Fruit fly (Drosophila melanogaster) whole organism, pupa: ENCODE data around the gene gdrd.

ENCODE experiments used
- CG10348 ChIP-seq: fragments of 200-800 bp; sonication (Bioruptor generic); IDR thresholded peaks from 2 replicates; pipeline ENCODE4 v1.3.6; 2022; ENCODE audit warnings: missing biosample characterization, missing genetic modification characterization
- CG12605 ChIP-seq: fragments of 200-800 bp; sonication (Bioruptor generic); IDR thresholded peaks from 2 replicates; pipeline ENCODE4 v1.3.6; 2022; ENCODE audit warnings: missing biosample characterization, missing genetic modification characterization
- CG13204 ChIP-seq: fragments of 200-800 bp; sonication (Bioruptor generic); optimal IDR thresholded peaks from 2 replicates; lab custom pipeline; 2018; ENCODE audit warnings: missing biosample characterization, mild to moderate bottlenecking, missing genetic modification characterization, moderate library complexity
- CG14655 ChIP-seq: fragments of 200-800 bp; sonication (Bioruptor generic); optimal IDR thresholded peaks from 3 replicates; lab custom pipeline; 2017; ENCODE audit warnings: mild to moderate bottlenecking, missing biosample characterization, missing genetic modification reagents, missing genetic modification characterization
- CG15710 ChIP-seq: fragments of 200-800 bp; sonication (Bioruptor generic); optimal IDR thresholded peaks from 2 replicates; lab custom pipeline; 2018; ENCODE audit warnings: missing biosample characterization, mild to moderate bottlenecking, missing genetic modification characterization, moderate library complexity
- CG17806 ChIP-seq: fragments of 200-800 bp; sonication (Bioruptor generic); optimal IDR thresholded peaks from 2 replicates; lab custom pipeline; 2018; ENCODE audit warnings: missing biosample characterization, mild to moderate bottlenecking, missing genetic modification characterization, moderate library complexity
- CG32121 ChIP-seq: fragments of 200-800 bp; sonication (Bioruptor generic); IDR thresholded peaks from 2 replicates; pipeline ENCODE4 v1.3.6; 2022; ENCODE audit warnings: missing biosample characterization, missing genetic modification characterization
- CG34367 ChIP-seq: fragments of 200-800 bp; sonication (Bioruptor generic); optimal IDR thresholded peaks from 2 replicates; lab custom pipeline; 2018; ENCODE audit warnings: missing biosample characterization, mild to moderate bottlenecking, missing genetic modification characterization
- CG4496 ChIP-seq: fragments of 200-800 bp; sonication (Bioruptor generic); IDR thresholded peaks from 3 replicates; pipeline ENCODE4 v1.3.6; 2022; ENCODE audit warnings: missing biosample characterization, missing genetic modification characterization
- CG8159 ChIP-seq: fragments of 200-800 bp; sonication (Bioruptor generic); optimal IDR thresholded peaks from 3 replicates; lab custom pipeline; 2018; ENCODE audit warnings: missing biosample characterization, mild to moderate bottlenecking, missing genetic modification characterization, moderate library complexity
- CG8301 ChIP-seq: fragments of 200-800 bp; sonication (Bioruptor generic); optimal IDR thresholded peaks from 2 replicates; lab custom pipeline; 2018; ENCODE audit warnings: missing biosample characterization, mild to moderate bottlenecking, missing genetic modification characterization
- CG9948 ChIP-seq: fragments of 200-800 bp; sonication (Bioruptor generic); optimal IDR thresholded peaks from 2 replicates; lab custom pipeline; 2018; ENCODE audit warnings: missing biosample characterization, mild to moderate bottlenecking, missing genetic modification characterization, moderate library complexity
- D1 ChIP-seq: fragments of 200-800 bp; sonication (Bioruptor generic); optimal IDR thresholded peaks from 2 replicates; lab custom pipeline; 2018; ENCODE audit warnings: missing biosample characterization, mild to moderate bottlenecking, missing genetic modification characterization, moderate library complexity
- EcR ChIP-seq: fragments of 200-800 bp; sonication (Bioruptor generic); optimal IDR thresholded peaks from 3 replicates; lab custom pipeline; 2019; ENCODE audit warnings: missing biosample characterization, missing genetic modification characterization, mild to moderate bottlenecking, moderate library complexity, missing genetic modification reagents
- Ets98B ChIP-seq: fragments of 200-800 bp; sonication (Bioruptor generic); IDR thresholded peaks from 2 replicates; pipeline ENCODE4 v1.3.6; 2022; ENCODE audit warnings: missing biosample characterization, missing genetic modification characterization
- Pif1A ChIP-seq: fragments of 200-800 bp; sonication (Bioruptor generic); optimal IDR thresholded peaks from 3 replicates; lab custom pipeline; 2016; ENCODE audit warnings: missing biosample characterization, missing genetic modification characterization
- Pif1B ChIP-seq: fragments of 200-800 bp; sonication (Bioruptor generic); optimal IDR thresholded peaks from 3 replicates; lab custom pipeline; 2016; ENCODE audit warnings: missing biosample characterization, missing genetic modification characterization
- Snoo ChIP-seq: fragments of 200-800 bp; sonication (Bioruptor generic); optimal IDR thresholded peaks from 3 replicates; lab custom pipeline; 2017; ENCODE audit warnings: missing biosample characterization, mild to moderate bottlenecking, missing genetic modification characterization, inconsistent platforms
- fd96Ca ChIP-seq: fragments of 200-800 bp; sonication (Bioruptor generic); IDR thresholded peaks from 3 replicates; pipeline ENCODE4 v1.3.6; 2022; ENCODE audit warnings: missing biosample characterization, missing genetic modification characterization
- gl ChIP-seq: fragments of 200-800 bp; sonication (Bioruptor generic); optimal IDR thresholded peaks from 2 replicates; lab custom pipeline; 2018; ENCODE audit warnings: missing biosample characterization, mild to moderate bottlenecking, missing genetic modification characterization
- rn ChIP-seq: fragments of 200-800 bp; sonication (Bioruptor generic); IDR thresholded peaks from 2 replicates; pipeline ENCODE4 v1.3.6; 2022; ENCODE audit warnings: missing biosample characterization, missing genetic modification characterization

gdrd gene

dm6 chr3L:14701578-14701977 lies 10.4 kb downstream of the gdrd start, which contains the start of gene CG17177:
TSS of gene CG17177 (minus strand) at chr3L:14701678.
- no peak for TF ChIP-seq EcR (GFP tag; lab: Kevin White, UChicago)
- TF ChIP-seq Ets98B = no peak
- TF ChIP-seq D1 (tag; lab: Kevin White, UChicago) = no peak

DNA sequence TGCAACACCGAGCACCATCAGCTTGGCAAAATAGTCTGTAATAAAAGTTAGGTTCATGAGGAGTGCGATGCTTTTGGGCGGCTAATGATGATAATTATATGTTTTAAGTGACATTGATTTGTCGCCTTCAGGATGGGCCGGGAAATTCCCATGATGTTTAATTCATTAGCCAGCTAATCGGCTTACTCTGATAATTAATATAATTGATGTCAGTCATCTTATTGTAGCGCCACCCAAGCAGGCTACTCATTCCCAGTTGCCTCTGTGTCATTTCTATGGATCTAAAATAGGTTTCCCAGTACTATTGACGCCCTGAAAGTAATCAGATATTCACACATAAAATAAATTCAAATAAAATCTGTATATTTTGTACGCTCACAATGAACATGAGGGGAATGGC lies 14.0 kb downstream of the gdrd start, which contains the start of gene CG13476:
Gene CG13476, plus strand, starts transcription at position 301 of the 400 bp plus-strand sequence.
- TF ChIP-seq Pif1B (GFP tag; lab: Kevin White, UChicago) (no peak), Snoo (tag; lab: Kevin White, UChicago) (no peak), CG14655 (GFP tag; lab: Kevin White, UChicago) (no peak), CG10348 (GFP tag; lab: Robert Waterston, UW) (no peak), Ets98B (no peak), CG8301 (tag; lab: Kevin White, UChicago) (no peak), CG17806 (tag; lab: Kevin White, UChicago) (no peak), CG12605 (GFP tag; lab: Robert Waterston, UW) (no peak)
- TF ChIP-seq, all 21 proteins: peak for 0

DNA sequence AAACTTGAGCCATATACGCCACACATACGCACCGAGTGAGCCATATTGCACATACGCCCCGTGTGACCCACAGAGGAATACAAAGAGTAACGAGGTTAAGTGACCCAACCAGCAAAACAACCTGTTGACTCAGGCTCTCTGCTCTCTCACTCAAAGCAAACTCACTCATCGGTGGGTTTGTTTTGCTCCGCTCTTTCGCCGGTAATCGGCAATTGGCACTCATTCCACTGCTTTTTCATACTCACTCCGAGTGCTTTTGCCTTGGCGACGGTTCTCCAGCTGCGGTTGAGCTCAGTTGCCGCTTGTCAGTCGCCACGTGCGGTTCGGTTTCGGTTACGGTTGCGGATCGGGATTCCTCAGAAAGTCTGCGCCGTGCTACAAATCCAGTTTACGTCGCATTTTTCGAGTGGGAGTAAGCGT lies 15.3 kb downstream of the gdrd start:
- TF ChIP-seq rn (GFP tag; lab: Robert Waterston, UW) (no peak), CG14655 (GFP tag; lab: Kevin White, UChicago) (no peak), CG13204 (GFP tag; lab: Kevin White, UChicago) (no peak), Pif1A (GFP tag; lab: Kevin White, UChicago) (peak; percentile 18), CG8301 (tag; lab: Kevin White, UChicago) (no peak), D1 (tag; lab: Kevin White, UChicago) (no peak), CG12605 (GFP tag; lab: Robert Waterston, UW) (peak; percentile 94), Pif1B (GFP tag; lab: Kevin White, UChicago) (peak; percentile 41), CG9948 (tag; lab: Kevin White, UChicago) (no peak)

DNA sequence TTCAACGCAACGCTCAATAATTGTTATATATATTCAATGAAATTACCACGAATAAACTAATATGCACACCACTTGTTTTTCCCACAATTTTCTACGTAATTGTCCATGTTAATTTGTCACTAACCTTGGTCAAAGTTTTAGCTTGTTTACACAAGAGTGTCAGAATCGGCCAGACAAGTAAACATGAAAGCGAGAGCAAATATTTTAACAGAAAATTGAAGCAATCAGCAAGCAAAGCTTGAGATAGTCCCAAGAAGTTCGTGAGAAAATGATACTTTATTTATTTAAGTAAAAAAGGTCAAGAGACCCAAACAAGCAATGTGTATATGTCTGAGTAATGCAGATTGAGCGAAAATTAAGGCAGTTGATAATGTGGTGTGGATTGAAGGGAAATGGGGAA lies 16.9 kb downstream of the gdrd start:
- TF ChIP-seq Pif1A (GFP tag; lab: Kevin White, UChicago) (peak; percentile 41), Pif1B (GFP tag; lab: Kevin White, UChicago) (no peak)

dm6 chr3L:14712799-14713198 lies 21.7 kb downstream of the gdrd start:
- TF ChIP-seq CG34367 (tag; lab: Kevin White, UChicago) = no peak
- no peak for TF ChIP-seq CG8301 (tag; lab: Kevin White, UChicago)
- no peak for TF ChIP-seq Ets98B
- no peak for TF ChIP-seq CG15710 (tag; lab: Kevin White, UChicago)
- TF ChIP-seq CG10348 (GFP tag; lab: Robert Waterston, UW) = no peak
- no peak for TF ChIP-seq CG8159 (tag; lab: Kevin White, UChicago)
- TF ChIP-seq CG4496 (GFP tag; lab: Robert Waterston, UW) = no peak
- no peak for TF ChIP-seq CG32121 (GFP tag; lab: Robert Waterston, UW)
- TF ChIP-seq CG17806 (tag; lab: Kevin White, UChicago) = no peak
- no peak for TF ChIP-seq Snoo (tag; lab: Kevin White, UChicago)
- TF ChIP-seq gl (tag; lab: Kevin White, UChicago) = no peak
- no peak for TF ChIP-seq D1 (tag; lab: Kevin White, UChicago)
- TF ChIP-seq fd96Ca (GFP tag; lab: Robert Waterston, UW) = no peak
- TF ChIP-seq Pif1A (GFP tag; lab: Kevin White, UChicago) = no peak
- TF ChIP-seq CG14655 (GFP tag; lab: Kevin White, UChicago) = no peak
- TF ChIP-seq CG12605 (GFP tag; lab: Robert Waterston, UW) = no peak
- TF ChIP-seq, all 21 proteins: peak for 0

- TF ChIP-seq CG12605 (GFP tag; lab: Robert Waterston, UW) (no peak), CG8159 (tag; lab: Kevin White, UChicago) (no peak), gl (tag; lab: Kevin White, UChicago) (no peak), CG17806 (tag; lab: Kevin White, UChicago) (no peak), CG4496 (GFP tag; lab: Robert Waterston, UW) (no peak), CG32121 (GFP tag; lab: Robert Waterston, UW) (no peak), CG8301 (tag; lab: Kevin White, UChicago) (no peak), Snoo (tag; lab: Kevin White, UChicago) (no peak), rn (GFP tag; lab: Robert Waterston, UW) (no peak), CG15710 (tag; lab: Kevin White, UChicago) (no peak), Ets98B (no peak), CG10348 (GFP tag; lab: Robert Waterston, UW) (no peak), Pif1A (GFP tag; lab: Kevin White, UChicago) (no peak), fd96Ca (GFP tag; lab: Robert Waterston, UW) (no peak), EcR (GFP tag; lab: Kevin White, UChicago) (no peak)
Observed at dm6 chr3L:14728460-14728859, 37.3 kb downstream of the gdrd start, which contains the start of gene CG13473. TSS of gene CG13473 (plus strand) at chr3L:14728760.

DNA sequence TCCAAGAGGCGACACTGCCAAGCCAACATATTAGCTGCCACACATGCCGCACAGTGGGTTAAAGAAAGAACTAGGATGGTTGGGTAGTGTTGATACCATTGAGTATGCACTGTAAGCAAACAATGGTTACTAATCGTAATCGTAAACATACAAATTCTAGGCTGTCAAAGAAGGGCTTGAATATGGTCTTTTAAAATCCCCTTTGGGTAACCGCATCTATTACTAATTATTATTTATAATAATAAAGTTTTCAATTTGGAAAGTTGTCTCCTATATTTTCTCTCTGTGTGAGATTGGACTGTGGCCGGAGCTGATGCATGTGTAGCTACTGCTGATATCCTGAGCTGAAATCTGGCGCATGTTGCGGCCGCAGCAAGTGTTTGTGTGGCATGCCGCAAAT lies 40.6 kb downstream of the gdrd start:
- TF ChIP-seq D1 (tag; lab: Kevin White, UChicago) = no peak
- peak; percentile 36 for TF ChIP-seq Pif1A (GFP tag; lab: Kevin White, UChicago)
- peak; percentile 61 for TF ChIP-seq CG14655 (GFP tag; lab: Kevin White, UChicago)
- TF ChIP-seq CG4496 (GFP tag; lab: Robert Waterston, UW) = 0 out of 3 replicates have a peak, but pooled peaks have one; percentile 35
- TF ChIP-seq CG34367 (tag; lab: Kevin White, UChicago) = no peak
- TF ChIP-seq CG32121 (GFP tag; lab: Robert Waterston, UW) = peak; percentile 49; the same call in 1 of the 2 replicates
- TF ChIP-seq CG15710 (tag; lab: Kevin White, UChicago) = no peak
- peak; percentile 60 for TF ChIP-seq CG8159 (tag; lab: Kevin White, UChicago)
- no peak for TF ChIP-seq EcR (GFP tag; lab: Kevin White, UChicago)
- no peak for TF ChIP-seq CG17806 (tag; lab: Kevin White, UChicago)
- TF ChIP-seq Pif1B (GFP tag; lab: Kevin White, UChicago) = peak; percentile 28
- TF ChIP-seq fd96Ca (GFP tag; lab: Robert Waterston, UW) = peak; percentile 72; the same call in 2 of the 3 replicates
